Fruit fly (Drosophila melanogaster) whole organism, embryonic: ENCODE measurements around the gene CG33288.
A peak's percentile ranks its signal among the peaks of the same experiment; 100 is the strongest.

ENCODE experiments used
- CG10267 ChIP-seq: fragments of 200-800 bp; sonication (Bioruptor generic); optimal IDR thresholded peaks from 2 replicates; lab custom pipeline; 2018; ENCODE audit warnings: missing biosample characterization, mild to moderate bottlenecking, missing genetic modification characterization, moderate library complexity
- CG10565 ChIP-seq: fragments of 200-800 bp; sonication (Bioruptor generic); optimal IDR thresholded peaks from 3 replicates; lab custom pipeline; 2016; ENCODE audit warnings: missing biosample characterization, mild to moderate bottlenecking, missing genetic modification characterization
- CG10654 ChIP-seq: fragments of 200-800 bp; sonication (Bioruptor generic); optimal IDR thresholded peaks from 2 replicates; lab custom pipeline; 2016; ENCODE audit warnings: missing biosample characterization, missing genetic modification characterization
- CG10959 ChIP-seq: fragments of 200-800 bp; sonication (Bioruptor generic); IDR thresholded peaks from 2 replicates; pipeline ENCODE4 v1.3.6; 2022; ENCODE audit warnings: missing biosample characterization, missing genetic modification characterization
- CG12219 ChIP-seq: fragments of 200-800 bp; sonication (Bioruptor generic); optimal IDR thresholded peaks from 3 replicates; lab custom pipeline; 2018; ENCODE audit warnings: missing biosample characterization, mild to moderate bottlenecking, missing genetic modification characterization
- CG12391 ChIP-seq: fragments of 200-800 bp; sonication (Bioruptor generic); optimal IDR thresholded peaks from 3 replicates; lab custom pipeline; 2018; ENCODE audit warnings: missing biosample characterization, mild to moderate bottlenecking, missing genetic modification characterization, moderate library complexity
- CG16815 ChIP-seq: fragments of 200-800 bp; sonication (Bioruptor generic); optimal IDR thresholded peaks from 3 replicates; lab custom pipeline; 2017; ENCODE audit warnings: missing biosample characterization, mild to moderate bottlenecking, missing genetic modification characterization
- CG17328 ChIP-seq: fragments of 200-800 bp; sonication (Bioruptor generic); IDR thresholded peaks from 2 replicates; pipeline ENCODE4 v1.3.6; 2022; ENCODE audit warnings: missing biosample characterization, missing genetic modification characterization
- CG18476 ChIP-seq: fragments of 200-800 bp; sonication (Bioruptor generic); optimal IDR thresholded peaks from 2 replicates; lab custom pipeline; 2016; ENCODE audit warnings: missing biosample characterization, mild to moderate bottlenecking, missing genetic modification characterization
- CG2199 ChIP-seq: fragments of 200-800 bp; sonication (Bioruptor generic); IDR thresholded peaks from 3 replicates; pipeline ENCODE4 v1.3.6; 2022; ENCODE audit warnings: missing biosample characterization, missing genetic modification characterization
- CG31224 ChIP-seq: fragments of 200-800 bp; sonication (Bioruptor generic); IDR thresholded peaks from 2 replicates; pipeline ENCODE4 v1.3.6; 2022; ENCODE audit warnings: missing biosample characterization, missing genetic modification characterization
- CG31365 ChIP-seq: fragments of 200-800 bp; sonication (Bioruptor generic); optimal IDR thresholded peaks from 2 replicates; lab custom pipeline; 2018; ENCODE audit warnings: missing biosample characterization, mild to moderate bottlenecking, missing genetic modification characterization
- CG33213 ChIP-seq: fragments of 200-800 bp; sonication (Bioruptor generic); optimal IDR thresholded peaks from 3 replicates; lab custom pipeline; 2016; ENCODE audit warnings: missing biosample characterization, missing genetic modification characterization
- CG3847 ChIP-seq: fragments of 200-800 bp; sonication (Bioruptor generic); IDR thresholded peaks from 2 replicates; pipeline ENCODE4 v1.3.6; 2022; ENCODE audit warnings: missing biosample characterization, missing genetic modification characterization
- CG42726 ChIP-seq: fragments of 200-800 bp; sonication (Bioruptor generic); IDR thresholded peaks from 2 replicates; pipeline ENCODE4 v1.3.6; 2022; ENCODE audit warnings: missing biosample characterization, missing genetic modification characterization; ENCODE audit not compliant: partially characterized antibody
- CG5180 ChIP-seq: fragments of 200-800 bp; sonication (Bioruptor generic); optimal IDR thresholded peaks from 3 replicates; lab custom pipeline; 2017; ENCODE audit warnings: missing biosample characterization, missing genetic modification characterization, mild to moderate bottlenecking, moderate library complexity, missing genetic modification reagents
- CG7963 ChIP-seq: fragments of 200-800 bp; sonication (Bioruptor generic); IDR thresholded peaks from 3 replicates; pipeline ENCODE4 v1.3.6; 2022; ENCODE audit warnings: missing biosample characterization, missing genetic modification characterization; ENCODE audit not compliant: partially characterized antibody
- CG9727 ChIP-seq: fragments of 200-800 bp; sonication (Bioruptor generic); optimal IDR thresholded peaks from 3 replicates; lab custom pipeline; 2017; ENCODE audit warnings: missing biosample characterization, mild to moderate bottlenecking, missing genetic modification characterization
- CG9797 ChIP-seq: fragments of 200-800 bp; sonication (Bioruptor generic); optimal IDR thresholded peaks from 3 replicates; lab custom pipeline; 2018; ENCODE audit warnings: missing biosample characterization, mild to moderate bottlenecking, missing genetic modification characterization
- CTCF ChIP-seq: fragments of 200-800 bp; sonication (Bioruptor generic); optimal IDR thresholded peaks from 2 replicates; lab custom pipeline; 2017; ENCODE audit warnings: missing biosample characterization, mild to moderate bottlenecking, missing genetic modification characterization, moderate library complexity
- Dfd ChIP-seq, 2 experiments: fragments of >200 bp; optimal IDR thresholded peaks; 2 replicates each; lab custom pipeline; 2017; ENCODE audit warnings: missing biosample characterization in 2 of 2, missing genetic modification characterization in 2 of 2
- Ets65A ChIP-seq: fragments of 200-800 bp; sonication (Bioruptor generic); peaks from one replicate; lab custom pipeline; 2016; ENCODE audit warnings: missing biosample characterization, missing genetic modification characterization
- Ets97D ChIP-seq: fragments of 200-800 bp; sonication (Bioruptor generic); optimal IDR thresholded peaks from 3 replicates; lab custom pipeline; 2016; ENCODE audit warnings: missing biosample characterization, missing genetic modification characterization
- H15 ChIP-seq: fragments of 200-800 bp; sonication (Bioruptor generic); IDR thresholded peaks from 3 replicates; pipeline ENCODE4 v1.3.6; 2022; ENCODE audit warnings: missing biosample characterization, missing genetic modification characterization
- HLH3B ChIP-seq: fragments of 200-800 bp; sonication (Bioruptor generic); IDR thresholded peaks from 2 replicates; pipeline ENCODE4 v1.3.6; 2022; ENCODE audit warnings: missing biosample characterization, missing genetic modification characterization
- HLH4C ChIP-seq: fragments of 200-800 bp; sonication (Bioruptor generic); IDR thresholded peaks from 3 replicates; pipeline ENCODE4 v1.3.6; 2022; ENCODE audit warnings: missing biosample characterization, missing genetic modification characterization; ENCODE audit not compliant: partially characterized antibody
- Hmr ChIP-seq: fragments of 200-800 bp; sonication (Bioruptor generic); optimal IDR thresholded peaks from 3 replicates; lab custom pipeline; 2017; ENCODE audit warnings: mild to moderate bottlenecking, missing biosample characterization, missing genetic modification reagents, missing genetic modification characterization
- MESR4 ChIP-seq: fragments of 200-800 bp; sonication (Bioruptor generic); optimal IDR thresholded peaks from 2 replicates; lab custom pipeline; 2018; ENCODE audit warnings: missing biosample characterization, mild to moderate bottlenecking, missing genetic modification characterization, moderate library complexity
- Myb ChIP-seq: fragments of 200-800 bp; sonication (Bioruptor generic); optimal IDR thresholded peaks from 2 replicates; lab custom pipeline; 2016; ENCODE audit warnings: missing biosample characterization, missing genetic modification characterization
- Scr ChIP-seq: fragments of 200-800 bp; sonication (Bioruptor generic); IDR thresholded peaks from 2 replicates; pipeline ENCODE4 v1.3.6; 2022; ENCODE audit warnings: missing biosample characterization, missing genetic modification characterization; ENCODE audit not compliant: partially characterized antibody
- Sin3A ChIP-seq: fragments of >200 bp; optimal IDR thresholded peaks from 2 replicates; lab custom pipeline; 2018
- Sry-δ ChIP-seq: fragments of 200-800 bp; sonication (Bioruptor generic); optimal IDR thresholded peaks from 2 replicates; lab custom pipeline; 2016; ENCODE audit warnings: missing biosample characterization, missing genetic modification characterization
- Tbp ChIP-seq: fragments of >200 bp; optimal IDR thresholded peaks from 2 replicates; lab custom pipeline; 2018; ENCODE audit warnings: missing biosample characterization, missing genetic modification characterization
- YL-1 ChIP-seq: fragments of 200-800 bp; sonication (Bioruptor generic); optimal IDR thresholded peaks from 3 replicates; lab custom pipeline; 2017; ENCODE audit warnings: missing biosample characterization, mild to moderate bottlenecking, missing genetic modification characterization
- ac ChIP-seq: fragments of 200-800 bp; sonication (Bioruptor generic); optimal IDR thresholded peaks from 3 replicates; lab custom pipeline; 2017; ENCODE audit warnings: missing biosample characterization, mild to moderate bottlenecking, missing genetic modification characterization
- bcd ChIP-seq: fragments of 200-800 bp; sonication (Bioruptor generic); optimal IDR thresholded peaks from 2 replicates; lab custom pipeline; 2017; ENCODE audit warnings: missing biosample characterization, mild to moderate bottlenecking, missing genetic modification characterization
- caup ChIP-seq: fragments of 200-800 bp; sonication (Bioruptor generic); optimal IDR thresholded peaks from 3 replicates; lab custom pipeline; 2017; ENCODE audit warnings: missing biosample characterization, mild to moderate bottlenecking, missing genetic modification characterization, moderate library complexity; ENCODE audit not compliant: severe bottlenecking
- gsb ChIP-seq: fragments of 200-800 bp; sonication (Bioruptor generic); IDR thresholded peaks from 2 replicates; pipeline ENCODE4 v1.3.6; 2022; ENCODE audit warnings: missing biosample characterization, missing genetic modification characterization
- ham ChIP-seq: fragments of 200-800 bp; sonication (Bioruptor generic); IDR thresholded peaks from 2 replicates; pipeline ENCODE4 v1.3.6; 2022; ENCODE audit warnings: missing biosample characterization, missing genetic modification characterization
- jing ChIP-seq: fragments of 200-800 bp; sonication (Bioruptor generic); optimal IDR thresholded peaks from 2 replicates; lab custom pipeline; 2018; ENCODE audit warnings: missing biosample characterization, mild to moderate bottlenecking, missing genetic modification characterization
- lab ChIP-seq: fragments of 200-800 bp; sonication (Bioruptor generic); optimal IDR thresholded peaks from 3 replicates; lab custom pipeline; 2017; ENCODE audit warnings: missing biosample characterization, missing genetic modification characterization, mild to moderate bottlenecking, moderate library complexity, missing genetic modification reagents
- pb ChIP-seq: fragments of 200-800 bp; sonication (Bioruptor generic); optimal IDR thresholded peaks from 3 replicates; lab custom pipeline; 2016; ENCODE audit warnings: missing biosample characterization, missing genetic modification characterization
- pzg ChIP-seq: fragments of 200-800 bp; sonication (Bioruptor generic); optimal IDR thresholded peaks from 3 replicates; lab custom pipeline; 2018; ENCODE audit warnings: missing biosample characterization, mild to moderate bottlenecking, missing genetic modification characterization, moderate library complexity
- row ChIP-seq: fragments of 200-800 bp; sonication (Bioruptor generic); IDR thresholded peaks from 3 replicates; pipeline ENCODE4 v1.3.6; 2022; ENCODE audit warnings: missing biosample characterization, missing genetic modification characterization
- sug ChIP-seq: fragments of 200-800 bp; optimal IDR thresholded peaks from 2 replicates; lab custom pipeline; 2019; ENCODE audit warnings: missing biosample characterization, mild to moderate bottlenecking, missing genetic modification characterization, moderate library complexity
- tup ChIP-seq: fragments of 200-800 bp; sonication (Bioruptor generic); optimal IDR thresholded peaks from 2 replicates; lab custom pipeline; 2016; ENCODE audit warnings: missing biosample characterization, mild to moderate bottlenecking, missing genetic modification characterization, moderate library complexity

The CG33288 gene

dm6 chr3L:21433744-21434384 lies 6.3 kb downstream of the CG33288 start (continued):
- TF ChIP-seq pzg (GFP tag; lab: Kevin White, UChicago): no peak
- no peak for TF ChIP-seq ham (GFP tag; lab: Robert Waterston, UW)
- TF ChIP-seq CG10565 (GFP tag; lab: Kevin White, UChicago): no peak
- no peak for TF ChIP-seq caup (GFP tag; lab: Kevin White, UChicago)
- peak; percentile 67 for TF ChIP-seq MESR4
- TF ChIP-seq CG2199 (GFP tag; lab: Robert Waterston, UW): 0 out of 3 replicates have a peak, but pooled peaks have one; percentile 25
- peak; percentile 35 for TF ChIP-seq sug

dm6 chr3L:21436089-21436488 lies 8.5 kb downstream of the CG33288 start:
- TF ChIP-seq Dfd (GFP tag; optimal IDR thresholded peaks at IDR 0.05; lab: Kevin White, UChicago): peak in 1 of 2 experiments; percentile 52
- TF ChIP-seq CTCF (GFP tag; lab: Kevin White, UChicago): no peak

- TF ChIP-seq CG7963 (GFP tag; lab: Robert Waterston, UW): peak; percentile 68; the same call in 2 of the 3 replicates
- no peak for TF ChIP-seq CG12391 (tag; lab: Kevin White, UChicago)
- no peak for TF ChIP-seq CG10959 (GFP tag; lab: Robert Waterston, UW)
- TF ChIP-seq Myb (GFP tag; lab: Kevin White, UChicago): peak; percentile 95
- peak; percentile 73 for TF ChIP-seq CG42726
- TF ChIP-seq CG16815 (GFP tag; lab: Kevin White, UChicago): no peak
- TF ChIP-seq Sry-δ (GFP tag; lab: Kevin White, UChicago): peak; percentile 81
- no peak for TF ChIP-seq ac (GFP tag; lab: Kevin White, UChicago)
- TF ChIP-seq CG10267 (tag; lab: Kevin White, UChicago): peak; percentile 45
- TF ChIP-seq CG9727: no peak
- no peak for TF ChIP-seq gsb
- TF ChIP-seq pb (GFP tag; lab: Kevin White, UChicago): no peak
- TF ChIP-seq CG5180: no peak
- no peak for TF ChIP-seq lab (GFP tag; lab: Kevin White, UChicago)
- no peak for TF ChIP-seq tup (GFP tag; lab: Kevin White, UChicago)
- TF ChIP-seq CG18476: no peak
- peak; percentile 78 for TF ChIP-seq Ets65A (GFP tag; lab: Kevin White, UChicago)
- TF ChIP-seq HLH3B (GFP tag; lab: Robert Waterston, UW): no peak
- peak; percentile 7 for TF ChIP-seq CG33213
- TF ChIP-seq jing: no peak
- TF ChIP-seq YL-1 (GFP tag; lab: Kevin White, UChicago): peak; percentile 5
- 0 out of 2 replicates have a peak, but pooled peaks have one; percentile 26 for TF ChIP-seq CG3847 (GFP tag; lab: Robert Waterston, UW)
- TF ChIP-seq CG9797 (GFP tag; lab: Kevin White, UChicago): peak; percentile 31
- TF ChIP-seq bcd (GFP tag; lab: Kevin White, UChicago): no peak
- TF ChIP-seq CG31365: no peak
- TF ChIP-seq row (GFP tag; lab: Robert Waterston, UW): peak; percentile 29; the same call in 1 of the 3 replicates
- TF ChIP-seq H15: no peak
- no peak for TF ChIP-seq Hmr (GFP tag; lab: Kevin White, UChicago)
- no peak for TF ChIP-seq CG10565 (GFP tag; lab: Kevin White, UChicago)
- TF ChIP-seq CG17328 (GFP tag; lab: Robert Waterston, UW): no peak
- TF ChIP-seq Scr (GFP tag; lab: Robert Waterston, UW): peak; percentile 86
- no peak for TF ChIP-seq CG12219 (GFP tag; lab: Kevin White, UChicago)
- peak; percentile 78 for TF ChIP-seq HLH4C (GFP tag; lab: Robert Waterston, UW)
- peak; percentile 56 for TF ChIP-seq Sin3A (lab: Kevin White, UChicago)
- TF ChIP-seq Tbp (GFP tag; lab: Kevin White, UChicago): no peak
- no peak for TF ChIP-seq CG10654 (GFP tag; lab: Kevin White, UChicago)
- TF ChIP-seq Ets97D: peak; percentile 29
- TF ChIP-seq CG31224 (GFP tag; lab: Robert Waterston, UW): no peak
Measured at dm6 chr3L:21441216-21441813, 13.7 kb downstream of the CG33288 start, which contains the start of gene CG5664. Gene CG5664, minus strand, starts transcription at chr3L:21441363.
